Worm (Caenorhabditis elegans) whole organism, mixed stage, embryonic: Measurements from ENCODE around the gene srbc-58.

Experiments
- M03D4.4 ChIP-seq: sonication (generic microtip); optimal IDR thresholded peaks from 2 replicates; lab custom pipeline; 2017; ENCODE audit warnings: mild to moderate bottlenecking, missing genetic modification characterization, missing compliant biosample characterization
- bed-3 ChIP-seq: fragments of 200-800 bp; sonication (Bioruptor generic); optimal IDR thresholded peaks from 3 replicates; lab custom pipeline; 2018; ENCODE audit warnings: mild to moderate bottlenecking, missing genetic modification characterization, moderate library complexity, missing compliant biosample characterization
- blmp-1 ChIP-seq: fragments of 150-350 bp; optimal IDR thresholded peaks from 2 replicates; lab custom pipeline; 2014; ENCODE audit warnings: missing biosample characterization, missing genetic modification characterization
- ceh-39 ChIP-seq: fragments of 150-350 bp; optimal IDR thresholded peaks from 2 replicates; lab custom pipeline; 2014; ENCODE audit warnings: missing biosample characterization, missing genetic modification characterization
- ceh-43 ChIP-seq: fragments of 200-800 bp; sonication (Bioruptor generic); optimal IDR thresholded peaks from 2 replicates; lab custom pipeline; 2018; ENCODE audit warnings: mild to moderate bottlenecking, missing genetic modification characterization, moderate library complexity, missing compliant biosample characterization
- ceh-83 ChIP-seq: fragments of 200-800 bp; sonication (Bioruptor generic); optimal IDR thresholded peaks from 2 replicates; lab custom pipeline; 2018; ENCODE audit warnings: mild to moderate bottlenecking, missing genetic modification characterization, missing compliant biosample characterization
- ces-1 ChIP-seq: fragments of 150-350 bp; optimal IDR thresholded peaks from 2 replicates; lab custom pipeline; 2014; ENCODE audit warnings: missing biosample characterization, missing genetic modification reagents, missing genetic modification characterization
- cnd-1 ChIP-seq: fragments of 200-800 bp; sonication (Bioruptor generic); optimal IDR thresholded peaks from 2 replicates; lab custom pipeline; 2018; ENCODE audit warnings: mild to moderate bottlenecking, missing genetic modification characterization, missing compliant biosample characterization
- drap-1 ChIP-seq: fragments of 200-800 bp; sonication (Bioruptor generic); optimal IDR thresholded peaks from 3 replicates; lab custom pipeline; 2018; ENCODE audit warnings: mild to moderate bottlenecking, missing genetic modification characterization, missing compliant biosample characterization
- elt-1 ChIP-seq: sonication (generic microtip); optimal IDR thresholded peaks from 2 replicates; lab custom pipeline; 2017; ENCODE audit warnings: missing genetic modification characterization, mild to moderate bottlenecking, missing compliant biosample characterization, antibody characterized with exemption, moderate library complexity, borderline replicate concordance; ENCODE audit not compliant: insufficient read depth
- elt-3 ChIP-seq: fragments of 150-350 bp; optimal IDR thresholded peaks from 2 replicates; lab custom pipeline; 2014; ENCODE audit warnings: missing biosample characterization, missing genetic modification characterization
- flh-1 ChIP-seq: fragments of 200-800 bp; sonication (Bioruptor generic); optimal IDR thresholded peaks from 2 replicates; lab custom pipeline; 2018; ENCODE audit warnings: mild to moderate bottlenecking, missing genetic modification characterization, moderate library complexity, missing compliant biosample characterization
- ham-2 ChIP-seq: fragments of 200-800 bp; sonication (Bioruptor generic); optimal IDR thresholded peaks from 2 replicates; lab custom pipeline; 2018; ENCODE audit warnings: mild to moderate bottlenecking, missing genetic modification characterization, missing compliant biosample characterization
- hlh-1 ChIP-seq: fragments of 150-350 bp; optimal IDR thresholded peaks from 2 replicates; lab custom pipeline; 2014; ENCODE audit warnings: missing biosample characterization, missing genetic modification reagents, missing genetic modification characterization
- lin-13 ChIP-seq: fragments of 150-350 bp; optimal IDR thresholded peaks from 2 replicates; lab custom pipeline; 2014; ENCODE audit warnings: missing biosample characterization, missing genetic modification characterization
- lin-32 ChIP-seq: fragments of 200-800 bp; sonication (Bioruptor generic); optimal IDR thresholded peaks from 2 replicates; lab custom pipeline; 2018; ENCODE audit warnings: mild to moderate bottlenecking, missing genetic modification characterization, missing compliant biosample characterization
- mab-5 ChIP-seq: fragments of 150-350 bp; optimal IDR thresholded peaks from 2 replicates; lab custom pipeline; 2014; ENCODE audit warnings: missing biosample characterization, missing genetic modification characterization
- mep-1 ChIP-seq: fragments of 150-350 bp; optimal IDR thresholded peaks from 2 replicates; lab custom pipeline; 2017; ENCODE audit warnings: missing biosample characterization, missing genetic modification reagents, missing genetic modification characterization, inconsistent platforms
- mls-2 ChIP-seq: sonication (generic microtip); optimal IDR thresholded peaks from 2 replicates; lab custom pipeline; 2016; ENCODE audit warnings: mild to moderate bottlenecking, missing genetic modification characterization, moderate library complexity, missing compliant biosample characterization
- nhr-12 ChIP-seq: fragments of 150-350 bp; optimal IDR thresholded peaks from 2 replicates; lab custom pipeline; 2014; ENCODE audit warnings: missing biosample characterization, missing genetic modification characterization
- nhr-237 ChIP-seq: fragments of 150-350 bp; optimal IDR thresholded peaks from 2 replicates; lab custom pipeline; 2014; ENCODE audit warnings: missing biosample characterization, missing genetic modification characterization
- nhr-28 ChIP-seq: fragments of 150-350 bp; optimal IDR thresholded peaks from 2 replicates; lab custom pipeline; 2014; ENCODE audit warnings: missing biosample characterization, missing genetic modification characterization
- nhr-76 ChIP-seq: sonication (generic microtip); optimal IDR thresholded peaks from 2 replicates; lab custom pipeline; 2017; ENCODE audit warnings: missing biosample characterization, missing genetic modification characterization
- pha-4 ChIP-seq: fragments of 150-350 bp; optimal IDR thresholded peaks from 2 replicates; lab custom pipeline; 2018; ENCODE audit warnings: missing biosample characterization, missing genetic modification reagents, missing genetic modification characterization
- sptf-1 ChIP-seq: sonication (generic microtip); optimal IDR thresholded peaks from 2 replicates; lab custom pipeline; 2017; ENCODE audit warnings: mild to moderate bottlenecking, missing genetic modification characterization, moderate library complexity, missing compliant biosample characterization
- unc-120 ChIP-seq: sonication (generic microtip); optimal IDR thresholded peaks from 2 replicates; lab custom pipeline; 2017; ENCODE audit warnings: missing genetic modification characterization, missing compliant biosample characterization; ENCODE audit not compliant: poor library complexity, severe bottlenecking
- unc-62 ChIP-seq: fragments of 150-350 bp; optimal IDR thresholded peaks from 2 replicates; lab custom pipeline; 2014; ENCODE audit warnings: missing biosample characterization, missing genetic modification reagents, missing genetic modification characterization
- zip-8 ChIP-seq: fragments of 150-350 bp; optimal IDR thresholded peaks from 2 replicates; lab custom pipeline; 2014; ENCODE audit warnings: missing biosample characterization, missing genetic modification characterization

srbc-58 gene

DNA sequence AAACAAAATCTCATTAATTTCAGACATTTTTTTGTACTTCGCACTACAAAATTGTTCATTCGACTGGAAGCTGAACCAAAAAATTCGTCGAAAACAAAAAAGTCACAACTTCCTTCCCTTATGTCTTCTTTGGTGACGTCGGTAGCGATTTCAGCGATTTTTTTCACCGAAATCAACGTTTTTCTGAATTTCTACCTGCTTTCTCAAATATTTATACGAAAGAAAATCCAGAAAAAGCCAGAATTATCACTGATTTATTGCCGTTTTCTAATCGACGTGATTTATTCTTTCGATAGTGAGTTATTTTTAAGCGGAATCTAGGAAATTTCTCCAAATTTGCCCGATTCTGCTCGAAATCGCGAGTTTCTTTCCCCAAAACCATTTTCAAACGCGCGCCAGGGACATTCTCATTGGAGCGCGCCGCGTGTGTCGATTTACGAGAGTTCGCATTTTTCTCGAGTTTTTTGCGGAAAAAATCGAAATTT lies at the start of gene srbc-58:
Gene srbc-58, plus strand, starts transcription at position 121 of the 485 bp plus-strand sequence.
- TF ChIP-seq ceh-83 (no peak), cnd-1 (tag; lab: Kevin White, UChicago) (no peak), zip-8 (tag; lab: Kevin White, UChicago) (no peak), elt-3 (no peak), ceh-39 (no peak), mep-1 (peak; percentile 16), blmp-1 (tag; lab: Kevin White, UChicago) (no peak), ham-2 (GFP tag; lab: Kevin White, UChicago) (no peak)

DNA sequence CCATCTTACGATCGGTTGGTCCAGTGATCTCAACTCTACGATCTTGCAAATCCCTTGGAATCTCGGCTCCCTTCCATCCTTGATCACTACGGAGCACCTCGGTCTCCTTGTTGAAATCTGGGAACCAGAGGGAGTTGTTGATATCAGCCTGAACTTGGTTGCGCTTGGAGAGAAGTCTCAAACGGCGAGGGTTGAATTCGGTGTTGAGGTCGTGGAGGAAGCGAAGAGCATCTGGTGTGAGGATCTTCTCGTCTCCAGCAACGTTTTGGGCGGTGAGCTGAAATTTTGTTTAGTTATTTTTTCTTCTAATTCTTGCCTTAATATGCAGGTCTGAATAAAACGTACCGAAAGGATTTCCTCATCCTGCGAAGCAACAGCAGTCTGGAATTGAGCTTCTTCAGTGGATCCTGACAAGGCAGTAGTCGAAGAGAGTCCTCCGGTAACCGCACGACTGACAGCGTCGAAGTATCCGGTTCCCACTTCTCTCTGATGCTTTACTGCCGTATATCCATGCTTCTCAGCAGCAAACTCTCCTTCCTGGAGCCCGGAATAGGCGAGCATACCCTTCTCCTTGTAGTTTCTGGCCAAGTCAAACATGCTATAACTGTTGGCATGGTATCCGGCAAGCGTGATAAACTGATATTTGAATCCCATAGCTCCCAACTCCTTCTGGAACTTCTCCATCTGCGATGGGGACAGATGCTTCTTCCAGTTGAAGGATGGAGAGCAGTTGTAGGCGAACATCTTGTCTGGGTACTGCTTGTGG lies 48.8 kb upstream of the srbc-58 start:
- TF ChIP-seq unc-62 (GFP tag; lab: Kevin White, UChicago) (no peak), mab-5 (tag; lab: Kevin White, UChicago) (no peak), ces-1 (GFP tag; lab: Kevin White, UChicago) (no peak), lin-32 (GFP tag; lab: Kevin White, UChicago) (no peak), nhr-76 (tag; lab: Kevin White, UChicago) (no peak), lin-13 (no peak), blmp-1 (tag; lab: Kevin White, UChicago) (no peak)

DNA sequence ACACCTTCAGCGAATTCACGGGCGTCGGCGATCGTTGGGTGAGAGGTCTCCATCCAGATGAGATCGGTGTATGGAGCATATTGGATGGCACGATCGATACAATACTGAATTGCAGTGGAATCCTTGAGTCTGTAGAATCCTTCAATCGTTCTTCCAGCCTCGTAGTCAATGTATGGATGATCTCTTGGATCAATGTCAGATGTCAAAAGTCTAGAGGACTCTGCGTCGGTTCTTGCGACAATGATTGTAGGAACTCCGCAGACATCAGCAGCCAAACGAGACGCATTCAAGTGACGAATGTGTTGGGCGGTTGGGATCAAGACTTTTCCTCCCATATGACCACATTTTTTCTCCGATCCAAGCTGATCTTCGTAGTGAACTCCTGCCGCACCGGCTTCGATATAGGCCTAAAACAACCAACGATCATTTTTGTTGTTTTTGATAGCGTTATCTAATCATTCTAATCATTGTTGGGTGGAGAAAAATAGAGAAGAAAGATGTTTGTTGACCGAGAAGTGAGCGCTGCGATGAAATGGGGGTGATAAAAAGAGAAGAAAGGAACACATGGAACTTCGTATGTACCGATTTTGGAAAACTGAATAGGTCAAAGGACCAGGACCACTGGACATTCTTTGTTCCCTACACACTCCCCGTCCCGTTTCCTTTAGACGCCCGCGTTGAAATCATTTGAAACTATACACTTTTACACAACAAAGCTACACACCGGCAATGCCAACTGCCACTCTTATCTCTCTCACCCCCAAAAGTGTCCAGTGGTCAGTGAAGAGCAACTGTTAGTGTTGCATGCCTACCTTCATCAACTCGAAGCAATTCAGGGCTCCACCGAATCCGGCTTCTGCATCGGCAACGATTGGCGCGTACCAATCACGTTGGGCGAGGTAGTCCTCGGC lies 48.0 kb upstream of the srbc-58 start:
- no peak for TF ChIP-seq ham-2 (GFP tag; lab: Kevin White, UChicago)
- no peak for TF ChIP-seq bed-3 (GFP tag; lab: Kevin White, UChicago)
- no peak for TF ChIP-seq nhr-237 (tag; lab: Kevin White, UChicago)
- TF ChIP-seq unc-120 (tag; lab: Kevin White, UChicago): peak; percentile 30
- TF ChIP-seq hlh-1 (tag; lab: Kevin White, UChicago): peak; percentile 77

DNA sequence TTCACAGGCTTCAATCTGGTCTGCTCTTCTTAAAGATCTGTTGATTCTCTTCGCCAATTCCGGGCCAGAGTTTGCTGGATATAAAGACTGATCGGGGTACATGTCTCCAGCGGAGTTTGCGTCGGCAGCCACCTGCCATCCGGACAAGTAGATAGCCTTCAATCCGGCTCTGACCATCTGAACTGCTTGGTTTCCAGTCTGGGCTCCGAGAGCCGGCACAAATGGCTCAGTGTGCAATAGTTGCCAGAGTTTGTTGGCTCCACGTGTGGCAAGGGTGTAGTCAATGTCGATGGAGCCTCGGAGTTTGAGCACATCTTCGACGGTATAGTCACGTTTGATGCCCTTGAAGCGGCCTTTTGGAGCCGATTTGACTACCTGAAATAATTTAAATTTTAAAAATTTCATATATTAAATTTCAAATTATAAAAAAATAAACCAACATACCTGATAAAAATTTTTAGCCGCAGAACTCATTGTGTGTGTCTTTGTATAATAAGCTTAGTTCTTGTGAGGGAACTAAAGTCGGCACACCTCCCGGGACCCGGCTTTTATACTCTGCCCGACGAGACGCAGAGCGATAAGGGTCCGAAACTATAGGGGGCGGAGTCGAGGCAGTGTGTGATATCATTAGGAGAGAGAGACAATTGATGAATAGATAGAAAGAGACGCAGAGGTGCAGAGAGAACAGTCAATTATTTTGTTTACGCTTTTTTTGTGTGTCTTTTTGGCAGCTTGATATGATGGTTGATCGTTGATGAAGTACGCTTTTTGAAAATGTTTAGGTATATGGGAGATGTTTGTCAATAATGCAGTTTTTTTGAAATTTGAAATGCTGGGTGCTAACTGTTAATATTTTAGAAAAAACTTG lies 47.1 kb upstream of the srbc-58 start, which contains the start of the genes icl-1 and srh-2:
Gene icl-1, minus strand, starts transcription at position 521 of the 868 bp plus-strand sequence.
Gene srh-2, plus strand, starts transcription at position 818 of the 868 bp plus-strand sequence.
- TF ChIP-seq zip-8 (tag; lab: Kevin White, UChicago) (no peak), unc-62 (GFP tag; lab: Kevin White, UChicago) (peak; percentile 66), hlh-1 (tag; lab: Kevin White, UChicago) (peak; percentile 69), ceh-83 (no peak), mab-5 (tag; lab: Kevin White, UChicago) (peak; percentile 54), nhr-12 (tag; lab: Kevin White, UChicago) (no peak), unc-120 (tag; lab: Kevin White, UChicago) (peak; percentile 72), nhr-28 (tag; lab: Kevin White, UChicago) (no peak)

DNA sequence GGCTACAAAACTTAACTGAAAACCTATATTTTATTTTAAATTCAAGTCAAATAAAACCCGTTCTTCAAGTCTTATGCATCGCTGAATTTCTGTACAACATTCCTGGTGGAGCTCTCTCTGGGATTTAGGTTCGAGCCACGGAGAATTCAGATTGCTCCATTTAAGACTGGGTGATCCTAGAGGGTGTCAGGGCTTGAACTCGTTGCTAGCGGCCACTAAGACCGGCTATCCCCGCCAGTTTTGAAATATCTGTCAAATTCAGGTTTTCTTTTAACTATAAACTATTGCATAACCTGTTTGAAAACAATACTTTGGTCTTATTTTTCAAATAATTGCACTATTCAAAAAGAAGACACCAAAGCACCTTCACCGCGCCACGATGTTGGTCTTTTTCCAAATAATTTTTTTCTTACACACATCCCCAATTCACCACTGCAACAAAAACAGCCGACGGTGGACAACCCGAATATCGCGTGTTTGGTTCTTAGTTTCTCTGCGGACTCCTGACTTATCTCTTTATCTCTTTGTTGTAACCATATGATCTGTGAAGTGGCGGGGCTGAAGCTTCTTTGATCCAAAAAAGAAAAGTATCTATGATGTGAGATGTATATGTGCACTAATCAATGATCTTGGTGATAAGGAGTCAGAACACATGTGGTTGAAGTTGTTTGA lies 45.8 kb upstream of the srbc-58 start:
- TF ChIP-seq unc-62 (GFP tag; lab: Kevin White, UChicago): no peak
- TF ChIP-seq lin-32 (GFP tag; lab: Kevin White, UChicago): no peak
- TF ChIP-seq hlh-1 (tag; lab: Kevin White, UChicago): peak; percentile 2

DNA sequence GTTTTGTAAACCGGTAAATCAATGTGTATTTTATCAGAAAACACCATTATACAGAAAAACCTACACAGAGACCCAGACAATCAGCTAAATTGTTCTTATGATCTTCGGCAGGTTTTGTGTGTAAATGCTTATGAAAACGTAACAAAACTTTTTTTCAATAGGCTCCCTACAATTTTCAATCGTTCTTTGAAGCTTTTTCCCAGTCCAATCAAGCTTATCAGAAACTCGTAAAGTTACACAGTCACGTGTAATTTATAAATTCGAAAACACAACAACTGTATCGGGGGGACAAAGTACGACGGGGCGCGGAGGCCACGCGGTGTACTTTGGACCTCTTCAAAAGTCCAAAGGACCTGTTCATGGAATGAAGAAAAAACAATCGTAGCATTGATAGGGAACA lies 44.6 kb upstream of the srbc-58 start:
- no peak for TF ChIP-seq unc-120 (tag; lab: Kevin White, UChicago)
- no peak for TF ChIP-seq nhr-237 (tag; lab: Kevin White, UChicago)
- no peak for TF ChIP-seq pha-4 (tag; lab: Kevin White, UChicago)
- no peak for TF ChIP-seq mls-2 (tag; lab: Kevin White, UChicago)
- no peak for TF ChIP-seq sptf-1 (tag; lab: Kevin White, UChicago)
- TF ChIP-seq bed-3 (GFP tag; lab: Kevin White, UChicago): no peak
- no peak for TF ChIP-seq mab-5 (tag; lab: Kevin White, UChicago)
- no peak for TF ChIP-seq lin-32 (GFP tag; lab: Kevin White, UChicago)
- no peak for TF ChIP-seq drap-1 (GFP tag; lab: Kevin White, UChicago)
- no peak for TF ChIP-seq flh-1 (GFP tag; lab: Kevin White, UChicago)
- no peak for TF ChIP-seq M03D4.4 (tag; lab: Kevin White, UChicago)
- no peak for TF ChIP-seq ceh-43
- no peak for TF ChIP-seq blmp-1 (tag; lab: Kevin White, UChicago)
- TF ChIP-seq nhr-76 (tag; lab: Kevin White, UChicago): no peak
- TF ChIP-seq elt-3: no peak
- no peak for TF ChIP-seq elt-1 (tag; lab: Kevin White, UChicago)
